Worm (Caenorhabditis elegans) whole organism, L4 larva: ENCODE data around the gene mrpl-32.

Experiments used
- F49E8.2 ChIP-seq: sonication (generic microtip); optimal IDR thresholded peaks from 2 replicates; lab custom pipeline; 2016; ENCODE audit warnings: missing compliant biosample characterization, mild to moderate bottlenecking, missing genetic modification characterization, borderline replicate concordance
- ZK546.5 ChIP-seq, 2 experiments: sonication (generic microtip); optimal IDR thresholded peaks; 2 replicates each; lab custom pipeline; 2017; ENCODE audit warnings: missing biosample characterization in 2 of 2, missing genetic modification characterization in 2 of 2
- jun-1 ChIP-seq: fragments of 150-350 bp; optimal IDR thresholded peaks from 2 replicates; lab custom pipeline; 2014; ENCODE audit warnings: missing biosample characterization, missing genetic modification reagents, missing genetic modification characterization
- lin-13 ChIP-seq: fragments of 150-350 bp; optimal IDR thresholded peaks from 2 replicates; lab custom pipeline; 2014; ENCODE audit warnings: missing biosample characterization, missing genetic modification reagents, missing genetic modification characterization
- mxl-2 ChIP-seq: fragments of 200-800 bp; sonication (Bioruptor generic); conservative IDR thresholded peaks from 2 replicates; pipeline ENCODE4 v1.3.6; 2022; ENCODE audit warnings: missing genetic modification reagents, missing genetic modification characterization, missing compliant biosample characterization
- nhr-10 ChIP-seq: fragments of 150-350 bp; optimal IDR thresholded peaks from 2 replicates; lab custom pipeline; 2014; ENCODE audit warnings: missing biosample characterization, missing genetic modification characterization
- nhr-237 ChIP-seq: sonication (generic microtip); optimal IDR thresholded peaks from 2 replicates; lab custom pipeline; 2017; ENCODE audit warnings: missing biosample characterization, missing genetic modification characterization
- nhr-25 ChIP-seq: sonication (generic microtip); optimal IDR thresholded peaks from 2 replicates; lab custom pipeline; 2017; ENCODE audit warnings: missing genetic modification characterization, mild to moderate bottlenecking, missing compliant biosample characterization, antibody characterized with exemption, moderate library complexity, borderline replicate concordance; ENCODE audit not compliant: insufficient read depth
- ztf-7 ChIP-seq: fragments of 150-350 bp; optimal IDR thresholded peaks from 2 replicates; lab custom pipeline; 2014; ENCODE audit warnings: missing biosample characterization, missing genetic modification characterization

ce11 chrIII:8467520-8467919, 18.0 kb downstream of the mrpl-32 start:
- no peak for TF ChIP-seq nhr-25
- TF ChIP-seq nhr-10 (tag; lab: Kevin White, UChicago), result no peak
- TF ChIP-seq lin-13, result no peak
- TF ChIP-seq nhr-237 (tag; lab: Kevin White, UChicago), result no peak
- no peak for TF ChIP-seq jun-1 (tag; lab: Kevin White, UChicago)
- no peak for TF ChIP-seq ztf-7
- no peak for TF ChIP-seq F49E8.2
- TF ChIP-seq mxl-2 (GFP tag; lab: Robert Waterston, UW), result no peak
- TF ChIP-seq ZK546.5 (tag; optimal IDR thresholded peaks at IDR 0.05; lab: Kevin White, UChicago), result no peak
